Fruit fly (Drosophila melanogaster) whole organism, embryonic: ENCODE data around the gene Rpn10.

Experiments
- Antp ChIP-seq: fragments of 200-800 bp; sonication (Bioruptor generic); optimal IDR thresholded peaks from 3 replicates; lab custom pipeline; 2016; ENCODE audit warnings: missing biosample characterization, missing genetic modification characterization
- CG12299 ChIP-seq: fragments of 200-800 bp; sonication (Bioruptor generic); optimal IDR thresholded peaks from 2 replicates; lab custom pipeline; 2018; ENCODE audit warnings: missing biosample characterization, mild to moderate bottlenecking, missing genetic modification characterization
- CG12659 ChIP-seq: fragments of 200-800 bp; sonication (Bioruptor generic); optimal IDR thresholded peaks from 3 replicates; lab custom pipeline; 2017; ENCODE audit warnings: mild to moderate bottlenecking, missing biosample characterization, missing genetic modification reagents, missing genetic modification characterization
- CG14014 ChIP-seq: fragments of 200-800 bp; sonication (Bioruptor generic); IDR thresholded peaks from 2 replicates; pipeline ENCODE4 v1.3.6; 2022; ENCODE audit warnings: missing biosample characterization, missing genetic modification characterization
- CG14441 ChIP-seq: fragments of 200-800 bp; sonication (Bioruptor generic); IDR thresholded peaks from 2 replicates; pipeline ENCODE4 v1.3.6; 2022; ENCODE audit warnings: missing biosample characterization, missing genetic modification characterization
- CG14710 ChIP-seq: fragments of 200-800 bp; sonication (Bioruptor generic); optimal IDR thresholded peaks from 3 replicates; lab custom pipeline; 2019; ENCODE audit warnings: missing biosample characterization, mild to moderate bottlenecking, missing genetic modification characterization, moderate library complexity
- CG15011 ChIP-seq: fragments of 200-800 bp; sonication (Bioruptor generic); optimal IDR thresholded peaks from 3 replicates; lab custom pipeline; 2018; ENCODE audit warnings: missing biosample characterization, mild to moderate bottlenecking, missing genetic modification characterization
- CG15073 ChIP-seq: fragments of 200-800 bp; sonication (Bioruptor generic); optimal IDR thresholded peaks from 2 replicates; lab custom pipeline; 2016; ENCODE audit warnings: missing biosample characterization, missing genetic modification characterization
- CG31224 ChIP-seq: fragments of 200-800 bp; sonication (Bioruptor generic); IDR thresholded peaks from 2 replicates; pipeline ENCODE4 v1.3.6; 2022; ENCODE audit warnings: missing biosample characterization, missing genetic modification characterization
- CG3281 ChIP-seq: fragments of 200-800 bp; sonication (Bioruptor generic); optimal IDR thresholded peaks from 3 replicates; lab custom pipeline; 2017; ENCODE audit warnings: missing biosample characterization, mild to moderate bottlenecking, missing genetic modification characterization
- CG4328 ChIP-seq: fragments of 200-800 bp; sonication (Bioruptor generic); optimal IDR thresholded peaks from 3 replicates; lab custom pipeline; 2017; ENCODE audit warnings: missing biosample characterization, missing genetic modification reagents, missing genetic modification characterization
- CG4707 ChIP-seq: fragments of 200-800 bp; sonication (Bioruptor generic); optimal IDR thresholded peaks from 2 replicates; lab custom pipeline; 2018; ENCODE audit warnings: missing biosample characterization, mild to moderate bottlenecking, missing genetic modification characterization, moderate library complexity
- CG6254 ChIP-seq: fragments of 200-800 bp; sonication (Bioruptor generic); optimal IDR thresholded peaks from 3 replicates; lab custom pipeline; 2017; ENCODE audit warnings: mild to moderate bottlenecking, missing biosample characterization, missing genetic modification reagents, missing genetic modification characterization
- CG6765 ChIP-seq: fragments of 200-800 bp; sonication (Bioruptor generic); optimal IDR thresholded peaks from 3 replicates; lab custom pipeline; 2017; ENCODE audit warnings: missing biosample characterization, mild to moderate bottlenecking, missing genetic modification characterization
- CG7357 ChIP-seq: fragments of 200-800 bp; sonication (Bioruptor generic); IDR thresholded peaks from 3 replicates; pipeline ENCODE4 v1.3.6; 2022; ENCODE audit warnings: missing biosample characterization, missing genetic modification characterization
- CG7963 ChIP-seq: fragments of 200-800 bp; sonication (Bioruptor generic); IDR thresholded peaks from 3 replicates; pipeline ENCODE4 v1.3.6; 2022; ENCODE audit warnings: missing biosample characterization, missing genetic modification characterization; ENCODE audit not compliant: partially characterized antibody
- CG9932 ChIP-seq: fragments of 200-800 bp; sonication (Bioruptor generic); IDR thresholded peaks from 2 replicates; pipeline ENCODE4 v1.3.6; 2022; ENCODE audit warnings: missing biosample characterization, missing genetic modification characterization
- CHES-1-like ChIP-seq: fragments of 200-800 bp; sonication (Bioruptor generic); optimal IDR thresholded peaks from 2 replicates; lab custom pipeline; 2016; ENCODE audit warnings: missing biosample characterization, missing genetic modification characterization
- CTCF ChIP-seq: fragments of 200-800 bp; sonication (Bioruptor generic); optimal IDR thresholded peaks from 2 replicates; lab custom pipeline; 2017; ENCODE audit warnings: missing biosample characterization, mild to moderate bottlenecking, missing genetic modification characterization, moderate library complexity
- D19B ChIP-seq: fragments of 200-800 bp; sonication (Bioruptor generic); optimal IDR thresholded peaks from 2 replicates; lab custom pipeline; 2017; ENCODE audit warnings: missing biosample characterization, mild to moderate bottlenecking, missing genetic modification characterization
- Deaf1 ChIP-seq: fragments of 200-800 bp; optimal IDR thresholded peaks from 3 replicates; lab custom pipeline; 2019; ENCODE audit warnings: missing biosample characterization, mild to moderate bottlenecking, missing genetic modification characterization, moderate library complexity
- Doc3 ChIP-seq: fragments of 200-800 bp; sonication (Bioruptor generic); IDR thresholded peaks from 3 replicates; pipeline ENCODE4 v1.3.6; 2022; ENCODE audit warnings: missing biosample characterization, missing genetic modification characterization; ENCODE audit not compliant: partially characterized antibody
- ERR ChIP-seq: fragments of 200-800 bp; sonication (Bioruptor generic); optimal IDR thresholded peaks from 2 replicates; lab custom pipeline; 2016; ENCODE audit warnings: missing biosample characterization, missing genetic modification characterization
- Ets97D ChIP-seq: fragments of 200-800 bp; sonication (Bioruptor generic); optimal IDR thresholded peaks from 3 replicates; lab custom pipeline; 2016; ENCODE audit warnings: missing biosample characterization, missing genetic modification characterization
- Gug ChIP-seq: fragments of 200-800 bp; sonication (Bioruptor generic); IDR thresholded peaks from 4 replicates; pipeline ENCODE4 v1.3.6; 2022; ENCODE audit warnings: missing biosample characterization, missing genetic modification characterization
- Kr ChIP-seq: fragments of 200-800 bp; sonication (Bioruptor generic); optimal IDR thresholded peaks from 2 replicates; lab custom pipeline; 2017; ENCODE audit warnings: missing biosample characterization, mild to moderate bottlenecking, missing genetic modification characterization
- NC2α ChIP-seq: fragments of 200-800 bp; sonication (Bioruptor generic); optimal IDR thresholded peaks from 2 replicates; lab custom pipeline; 2016; ENCODE audit warnings: missing biosample characterization, missing genetic modification characterization
- Nf-YC ChIP-seq: fragments of 200-800 bp; optimal IDR thresholded peaks from 3 replicates; lab custom pipeline; 2019; ENCODE audit warnings: missing biosample characterization, mild to moderate bottlenecking, missing genetic modification characterization, moderate library complexity
- Ssrp ChIP-seq: fragments of 200-800 bp; sonication (Bioruptor generic); optimal IDR thresholded peaks from 2 replicates; lab custom pipeline; 2018; ENCODE audit warnings: missing biosample characterization, mild to moderate bottlenecking, missing genetic modification characterization, moderate library complexity
- ab ChIP-seq: fragments of 200-800 bp; sonication (Bioruptor generic); optimal IDR thresholded peaks from 2 replicates; lab custom pipeline; 2016; ENCODE audit warnings: missing biosample characterization, missing genetic modification characterization
- ase ChIP-seq: fragments of 200-800 bp; sonication (Bioruptor generic); IDR thresholded peaks from 3 replicates; pipeline ENCODE4 v1.3.6; 2022; ENCODE audit warnings: missing biosample characterization, missing genetic modification characterization
- br ChIP-seq: fragments of >200 bp; optimal IDR thresholded peaks from 2 replicates; lab custom pipeline; 2017
- caup ChIP-seq: fragments of 200-800 bp; sonication (Bioruptor generic); optimal IDR thresholded peaks from 3 replicates; lab custom pipeline; 2017; ENCODE audit warnings: missing biosample characterization, mild to moderate bottlenecking, missing genetic modification characterization, moderate library complexity; ENCODE audit not compliant: severe bottlenecking
- crol ChIP-seq: fragments of 200-800 bp; sonication (Bioruptor generic); IDR thresholded peaks from 2 replicates; pipeline ENCODE4 v1.3.6; 2022; ENCODE audit warnings: missing biosample characterization, missing genetic modification characterization
- fd64A ChIP-seq: fragments of 200-800 bp; sonication (Bioruptor generic); optimal IDR thresholded peaks from 3 replicates; lab custom pipeline; 2018; ENCODE audit warnings: missing biosample characterization, mild to moderate bottlenecking, missing genetic modification characterization
- gsb ChIP-seq: fragments of 200-800 bp; sonication (Bioruptor generic); IDR thresholded peaks from 2 replicates; pipeline ENCODE4 v1.3.6; 2022; ENCODE audit warnings: missing biosample characterization, missing genetic modification characterization
- inv ChIP-seq: fragments of 200-800 bp; sonication (Bioruptor generic); IDR thresholded peaks from 2 replicates; pipeline ENCODE4 v1.3.6; 2022; ENCODE audit warnings: missing biosample characterization, missing genetic modification characterization; ENCODE audit not compliant: partially characterized antibody
- jing ChIP-seq: fragments of 200-800 bp; sonication (Bioruptor generic); optimal IDR thresholded peaks from 2 replicates; lab custom pipeline; 2018; ENCODE audit warnings: missing biosample characterization, mild to moderate bottlenecking, missing genetic modification characterization
- jumu ChIP-seq: fragments of 200-800 bp; sonication (Bioruptor generic); optimal IDR thresholded peaks from 3 replicates; lab custom pipeline; 2016; ENCODE audit warnings: missing biosample characterization, missing genetic modification characterization
- klu ChIP-seq: fragments of 200-800 bp; sonication (Bioruptor generic); IDR thresholded peaks from 2 replicates; pipeline ENCODE4 v1.3.6; 2022; ENCODE audit warnings: missing biosample characterization, missing genetic modification characterization
- mirr ChIP-seq: fragments of 200-800 bp; sonication (Bioruptor generic); optimal IDR thresholded peaks from 3 replicates; lab custom pipeline; 2018; ENCODE audit warnings: missing biosample characterization, mild to moderate bottlenecking, missing genetic modification characterization
- nau ChIP-seq: fragments of 200-800 bp; sonication (Bioruptor generic); optimal IDR thresholded peaks from 3 replicates; lab custom pipeline; 2017; ENCODE audit warnings: missing biosample characterization, mild to moderate bottlenecking, missing genetic modification characterization, missing genetic modification reagents
- pum ChIP-seq: fragments of 200-800 bp; sonication (Bioruptor generic); optimal IDR thresholded peaks from 2 replicates; lab custom pipeline; 2016; ENCODE audit warnings: missing biosample characterization, missing genetic modification characterization
- schlank ChIP-seq: fragments of 200-800 bp; sonication (Bioruptor generic); optimal IDR thresholded peaks from 2 replicates; lab custom pipeline; 2018; ENCODE audit warnings: missing biosample characterization, mild to moderate bottlenecking, missing genetic modification characterization
- sisA ChIP-seq: fragments of 200-800 bp; sonication (Bioruptor generic); IDR thresholded peaks from 2 replicates; pipeline ENCODE4 v1.3.6; 2022; ENCODE audit warnings: missing biosample characterization, missing genetic modification characterization
- tll ChIP-seq, 2 experiments: fragments of 200-800 bp in 1 of 2; fragments of >200 bp in 1 of 2; sonication (Bioruptor generic) in 1 of 2; optimal IDR thresholded peaks; 2 replicates each; lab custom pipeline; 2017 to 2019; ENCODE audit warnings: missing biosample characterization in 2 of 2, missing genetic modification characterization in 2 of 2, mild to moderate bottlenecking in 1 of 2, moderate library complexity in 1 of 2
- vnd ChIP-seq: fragments of 200-800 bp; sonication (Bioruptor generic); IDR thresholded peaks from 3 replicates; pipeline ENCODE4 v1.3.6; 2022; ENCODE audit warnings: missing biosample characterization, missing genetic modification characterization; ENCODE audit not compliant: partially characterized antibody
- wor ChIP-seq: fragments of 200-800 bp; sonication (Bioruptor generic); IDR thresholded peaks from 2 replicates; pipeline ENCODE4 v1.3.6; 2022; ENCODE audit warnings: missing biosample characterization, missing genetic modification characterization
- zen2 ChIP-seq: fragments of 200-800 bp; sonication (Bioruptor generic); IDR thresholded peaks from 3 replicates; pipeline ENCODE4 v1.3.6; 2022; ENCODE audit warnings: missing biosample characterization, missing genetic modification characterization; ENCODE audit not compliant: partially characterized antibody
- zf30C ChIP-seq: fragments of 200-800 bp; sonication (Bioruptor generic); optimal IDR thresholded peaks from 3 replicates; lab custom pipeline; 2018; ENCODE audit warnings: missing biosample characterization, mild to moderate bottlenecking, missing genetic modification characterization

Gene Rpn10

dm6 chr3L:21507354-21507928 lies 29.4 kb upstream of the Rpn10 start, which contains the start of the genes Glg1 and M6 (continued):
- TF ChIP-seq D19B (GFP tag; lab: Kevin White, UChicago) (peak; percentile 21), caup (peak; percentile 40), Gug (GFP tag; lab: Robert Waterston, UW) (peak; percentile 66; the same call in 3 of the 4 replicates), CHES-1-like (GFP tag; lab: Kevin White, UChicago) (peak; percentile 38), Nf-YC (peak; percentile 64), CG15011 (GFP tag; lab: Kevin White, UChicago) (no peak), zen2 (GFP tag; lab: Robert Waterston, UW) (peak; percentile 74), CG7963 (GFP tag; lab: Robert Waterston, UW) (peak; percentile 90), CG9932 (GFP tag; lab: Robert Waterston, UW) (peak; percentile 83), nau (no peak), CG7357 (GFP tag; lab: Robert Waterston, UW) (peak; percentile 46; the same call in 1 of the 3 replicates), NC2α (peak; percentile 5), pum (GFP tag; lab: Kevin White, UChicago) (peak; percentile 69), CG31224 (GFP tag; lab: Robert Waterston, UW) (0 out of 2 replicates have a peak, but pooled peaks have one; percentile 41), Deaf1 (tag; lab: Kevin White, UChicago) (peak; percentile 59), ab (GFP tag; lab: Kevin White, UChicago) (peak; percentile 13), ERR (GFP tag; lab: Kevin White, UChicago) (peak; percentile 34), fd64A (GFP tag; lab: Kevin White, UChicago) (no peak), Doc3 (GFP tag; lab: Robert Waterston, UW) (peak; percentile 94), CG6765 (no peak), inv (GFP tag; lab: Robert Waterston, UW) (peak; percentile 92), CG15073 (GFP tag; lab: Kevin White, UChicago) (no peak), CG6254 (GFP tag; lab: Kevin White, UChicago) (no peak), schlank (tag; lab: Kevin White, UChicago) (no peak), klu (GFP tag; lab: Robert Waterston, UW) (no peak), CG14710 (tag; lab: Kevin White, UChicago) (peak; percentile 83), vnd (GFP tag; lab: Robert Waterston, UW) (peak; percentile 93), CG3281 (peak; percentile 69), CTCF (peak; percentile 63), CG14441 (GFP tag; lab: Robert Waterston, UW) (peak; percentile 38; the same call in 1 of the 2 replicates), CG14014 (peak; percentile 49; the same call in 1 of the 2 replicates), crol (GFP tag; lab: Robert Waterston, UW) (0 out of 2 replicates have a peak, but pooled peaks have one; percentile 25), mirr (no peak), CG12659 (GFP tag; lab: Kevin White, UChicago) (peak; percentile 86), Ssrp (tag; lab: Kevin White, UChicago) (peak; percentile 55), br (lab: Kevin White, UChicago) (no peak), ase (GFP tag; lab: Robert Waterston, UW) (peak; percentile 57; the same call in 2 of the 3 replicates), Kr (GFP tag; lab: Kevin White, UChicago) (no peak), sisA (GFP tag; lab: Robert Waterston, UW) (peak; percentile 17; the same call in 1 of the 2 replicates), CG4707 (GFP tag; lab: Kevin White, UChicago) (no peak), jumu (GFP tag; lab: Kevin White, UChicago) (peak; percentile 60), tll (GFP tag; optimal IDR thresholded peaks at IDR 0.05; lab: Kevin White, UChicago) (peak in 1 of 2 experiments; percentile 30), zf30C (no peak), gsb (no peak), CG12299 (tag; lab: Kevin White, UChicago) (no peak), wor (GFP tag; lab: Robert Waterston, UW) (no peak), CG4328 (GFP tag; lab: Kevin White, UChicago) (peak; percentile 29), jing (no peak), Ets97D (GFP tag; lab: Kevin White, UChicago) (peak; percentile 79), Antp (peak; percentile 64)
